Worm (Caenorhabditis elegans) whole organism, L2 larva: Measurements from ENCODE around the gene C33G8.2.
A peak's percentile ranks its signal among the peaks of the same experiment; 100 is the strongest.

ENCODE experiments used
- C34F6.9 ChIP-seq: fragments of 150-350 bp; optimal IDR thresholded peaks from 2 replicates; lab custom pipeline; 2014; ENCODE audit warnings: missing biosample characterization, missing genetic modification characterization
- F13H6.1 ChIP-seq: sonication (generic microtip); optimal IDR thresholded peaks from 2 replicates; lab custom pipeline; 2016; ENCODE audit warnings: missing genetic modification characterization, missing compliant biosample characterization
- R02D3.7 ChIP-seq: fragments of 150-350 bp; optimal IDR thresholded peaks from 2 replicates; lab custom pipeline; 2014; ENCODE audit warnings: missing biosample characterization, missing genetic modification characterization
- Y55F3AM.14 ChIP-seq: fragments of 200-800 bp; sonication (Bioruptor generic); optimal IDR thresholded peaks from 2 replicates; lab custom pipeline; 2018; ENCODE audit warnings: mild to moderate bottlenecking, missing genetic modification characterization, missing compliant biosample characterization
- ZK546.5 ChIP-seq: sonication (generic microtip); optimal IDR thresholded peaks from 2 replicates; lab custom pipeline; 2017; ENCODE audit warnings: missing biosample characterization, missing genetic modification characterization
- alr-1 ChIP-seq: fragments of 150-350 bp; optimal IDR thresholded peaks from 2 replicates; lab custom pipeline; 2014; ENCODE audit warnings: missing biosample characterization, missing genetic modification characterization
- aly-2 ChIP-seq: fragments of 150-350 bp; optimal IDR thresholded peaks from 2 replicates; lab custom pipeline; 2014; ENCODE audit warnings: missing biosample characterization, missing genetic modification characterization
- ama-1 ChIP-seq: fragments of 150-350 bp; optimal IDR thresholded peaks from 2 replicates; lab custom pipeline; 2018; ENCODE audit warnings: inconsistent platforms
- blmp-1 ChIP-seq: sonication (generic microtip); optimal IDR thresholded peaks from 2 replicates; lab custom pipeline; 2017; ENCODE audit warnings: missing genetic modification characterization, mild to moderate bottlenecking, missing compliant biosample characterization, antibody characterized with exemption, moderate library complexity; ENCODE audit not compliant: insufficient read depth
- ceh-16 ChIP-seq: fragments of 150-350 bp; optimal IDR thresholded peaks from 2 replicates; lab custom pipeline; 2014; ENCODE audit warnings: missing biosample characterization, missing genetic modification characterization
- ceh-82 ChIP-seq: fragments of 150-350 bp; optimal IDR thresholded peaks from 2 replicates; lab custom pipeline; 2014; ENCODE audit warnings: missing biosample characterization, missing genetic modification characterization
- crh-2 ChIP-seq: sonication (generic microtip); optimal IDR thresholded peaks from 2 replicates; lab custom pipeline; 2017; ENCODE audit warnings: missing biosample characterization, missing genetic modification characterization
- dmd-4 ChIP-seq: sonication (generic microtip); optimal IDR thresholded peaks from 2 replicates; lab custom pipeline; 2017; ENCODE audit warnings: missing biosample characterization, missing genetic modification characterization
- egl-27 ChIP-seq: sonication (generic microtip); optimal IDR thresholded peaks from 3 replicates; lab custom pipeline; 2017; ENCODE audit warnings: missing biosample characterization, missing genetic modification reagents, missing genetic modification characterization
- elt-1 ChIP-seq: fragments of 150-350 bp; optimal IDR thresholded peaks from 2 replicates; lab custom pipeline; 2014; ENCODE audit warnings: missing biosample characterization, missing genetic modification characterization
- elt-3 ChIP-seq: sonication (generic microtip); optimal IDR thresholded peaks from 2 replicates; lab custom pipeline; 2017; ENCODE audit warnings: missing biosample characterization, missing genetic modification characterization
- fos-1 ChIP-seq: fragments of 150-350 bp; optimal IDR thresholded peaks from 2 replicates; lab custom pipeline; 2014; ENCODE audit warnings: missing biosample characterization, missing genetic modification characterization
- gmeb-1 ChIP-seq: fragments of 150-350 bp; optimal IDR thresholded peaks from 2 replicates; lab custom pipeline; 2014; ENCODE audit warnings: missing biosample characterization, missing genetic modification characterization
- lin-11 ChIP-seq: fragments of 150-350 bp; sonication (generic microtip); optimal IDR thresholded peaks from 2 replicates; lab custom pipeline; 2014; ENCODE audit warnings: missing biosample characterization, missing genetic modification characterization, inconsistent platforms, mixed read lengths
- lin-13 ChIP-seq: fragments of 150-350 bp; optimal IDR thresholded peaks from 2 replicates; lab custom pipeline; 2014; ENCODE audit warnings: missing biosample characterization, missing genetic modification reagents, missing genetic modification characterization
- lin-39 ChIP-seq: fragments of 150-350 bp; optimal IDR thresholded peaks from 2 replicates; lab custom pipeline; 2014; ENCODE audit warnings: missing biosample characterization, missing genetic modification reagents, missing genetic modification characterization
- lsy-2 ChIP-seq, 2 experiments: fragments of 150-350 bp in 1 of 2; sonication (generic microtip) in 1 of 2; optimal IDR thresholded peaks; 2 replicates each; lab custom pipeline; 2014 to 2017; ENCODE audit warnings: missing biosample characterization in 2 of 2, missing genetic modification characterization in 2 of 2
- mab-5 ChIP-seq: fragments of 150-350 bp; optimal IDR thresholded peaks from 2 replicates; lab custom pipeline; 2014; ENCODE audit warnings: missing biosample characterization, missing genetic modification characterization
- mbf-1 ChIP-seq: sonication (generic microtip); optimal IDR thresholded peaks from 2 replicates; lab custom pipeline; 2017; ENCODE audit warnings: missing biosample characterization, missing genetic modification characterization
- mdl-1 ChIP-seq, 2 experiments: fragments of 150-350 bp in 1 of 2; sonication (generic microtip) in 1 of 2; optimal IDR thresholded peaks; 2 replicates each; lab custom pipeline; 2017; ENCODE audit warnings: missing biosample characterization in 2 of 2, missing genetic modification characterization in 2 of 2
- nhr-10 ChIP-seq: sonication (generic microtip); optimal IDR thresholded peaks from 2 replicates; lab custom pipeline; 2017; ENCODE audit warnings: missing biosample characterization, missing genetic modification characterization
- nhr-11 ChIP-seq: fragments of 150-350 bp; optimal IDR thresholded peaks from 2 replicates; lab custom pipeline; 2014; ENCODE audit warnings: missing biosample characterization, missing genetic modification characterization
- nhr-12 ChIP-seq: fragments of 150-350 bp; optimal IDR thresholded peaks from 2 replicates; lab custom pipeline; 2014; ENCODE audit warnings: missing biosample characterization, missing genetic modification characterization
- nhr-129 ChIP-seq: fragments of 150-350 bp; optimal IDR thresholded peaks from 2 replicates; lab custom pipeline; 2014; ENCODE audit warnings: missing biosample characterization, missing genetic modification characterization
- nhr-21 ChIP-seq: fragments of 150-350 bp; optimal IDR thresholded peaks from 2 replicates; lab custom pipeline; 2014; ENCODE audit warnings: missing biosample characterization, missing genetic modification characterization
- nhr-23 ChIP-seq: fragments of 150-350 bp; optimal IDR thresholded peaks from 2 replicates; lab custom pipeline; 2014; ENCODE audit warnings: missing biosample characterization, missing genetic modification reagents, missing genetic modification characterization
- nhr-237 ChIP-seq: fragments of 150-350 bp; optimal IDR thresholded peaks from 2 replicates; lab custom pipeline; 2014; ENCODE audit warnings: missing biosample characterization, missing genetic modification characterization
- nhr-25 ChIP-seq: fragments of 150-350 bp; sonication (generic microtip); optimal IDR thresholded peaks from 3 replicates; lab custom pipeline; 2014; ENCODE audit warnings: missing biosample characterization, missing genetic modification characterization
- nhr-6 ChIP-seq: fragments of 150-350 bp; optimal IDR thresholded peaks from 2 replicates; lab custom pipeline; 2014; ENCODE audit warnings: missing biosample characterization, missing genetic modification characterization
- nhr-77 ChIP-seq: fragments of 150-350 bp; optimal IDR thresholded peaks from 2 replicates; lab custom pipeline; 2014; ENCODE audit warnings: missing biosample characterization, missing genetic modification characterization
- peb-1 ChIP-seq: fragments of 150-350 bp; optimal IDR thresholded peaks from 2 replicates; lab custom pipeline; 2014; ENCODE audit warnings: missing biosample characterization, missing genetic modification characterization
- sem-4 ChIP-seq: fragments of 150-350 bp; optimal IDR thresholded peaks from 2 replicates; lab custom pipeline; 2014; ENCODE audit warnings: missing biosample characterization, missing genetic modification reagents, missing genetic modification characterization
- skn-1 ChIP-seq: sonication (generic microtip); optimal IDR thresholded peaks from 2 replicates; lab custom pipeline; 2017; ENCODE audit warnings: missing biosample characterization, missing genetic modification characterization
- sma-3 ChIP-seq: sonication (generic microtip); optimal IDR thresholded peaks from 2 replicates; lab custom pipeline; 2016; ENCODE audit warnings: missing genetic modification reagents, missing genetic modification characterization, missing compliant biosample characterization
- sma-9 ChIP-seq, 2 experiments: fragments of 150-350 bp in 1 of 2; sonication (generic microtip) in 1 of 2; optimal IDR thresholded peaks; 2 replicates each; lab custom pipeline; 2014 to 2016; ENCODE audit warnings: missing genetic modification characterization in 2 of 2, mild to moderate bottlenecking in 1 of 2, missing biosample characterization in 1 of 2, missing compliant biosample characterization in 1 of 2, missing genetic modification reagents in 1 of 2, moderate library complexity in 1 of 2
- snpc-4 ChIP-seq: fragments of 150-350 bp; optimal IDR thresholded peaks from 2 replicates; lab custom pipeline; 2014; ENCODE audit warnings: missing biosample characterization, missing genetic modification characterization
- unc-39 ChIP-seq: fragments of 150-350 bp; optimal IDR thresholded peaks from 2 replicates; lab custom pipeline; 2014; ENCODE audit warnings: missing biosample characterization, missing genetic modification characterization
- unc-55 ChIP-seq: fragments of 150-350 bp; sonication (generic microtip); optimal IDR thresholded peaks from 3 replicates; lab custom pipeline; 2014; ENCODE audit warnings: missing biosample characterization, missing genetic modification reagents, missing genetic modification characterization
- unc-62 ChIP-seq: fragments of 150-350 bp; optimal IDR thresholded peaks from 2 replicates; lab custom pipeline; 2014; ENCODE audit warnings: missing biosample characterization, missing genetic modification reagents, missing genetic modification characterization
- zag-1 ChIP-seq: fragments of 150-350 bp; optimal IDR thresholded peaks from 2 replicates; lab custom pipeline; 2014; ENCODE audit warnings: missing biosample characterization, missing genetic modification characterization
- ztf-1 ChIP-seq: fragments of 200-800 bp; sonication (Bioruptor generic); conservative IDR thresholded peaks from 2 replicates; pipeline ENCODE4 v1.3.6; 2022; ENCODE audit warnings: missing genetic modification characterization, missing compliant biosample characterization
- ztf-11 ChIP-seq: sonication (generic microtip); optimal IDR thresholded peaks from 2 replicates; lab custom pipeline; 2017; ENCODE audit warnings: missing biosample characterization, missing genetic modification characterization
- ztf-4 ChIP-seq: fragments of 150-350 bp; optimal IDR thresholded peaks from 2 replicates; lab custom pipeline; 2014; ENCODE audit warnings: missing biosample characterization, missing genetic modification characterization

C33G8.2 gene

DNA sequence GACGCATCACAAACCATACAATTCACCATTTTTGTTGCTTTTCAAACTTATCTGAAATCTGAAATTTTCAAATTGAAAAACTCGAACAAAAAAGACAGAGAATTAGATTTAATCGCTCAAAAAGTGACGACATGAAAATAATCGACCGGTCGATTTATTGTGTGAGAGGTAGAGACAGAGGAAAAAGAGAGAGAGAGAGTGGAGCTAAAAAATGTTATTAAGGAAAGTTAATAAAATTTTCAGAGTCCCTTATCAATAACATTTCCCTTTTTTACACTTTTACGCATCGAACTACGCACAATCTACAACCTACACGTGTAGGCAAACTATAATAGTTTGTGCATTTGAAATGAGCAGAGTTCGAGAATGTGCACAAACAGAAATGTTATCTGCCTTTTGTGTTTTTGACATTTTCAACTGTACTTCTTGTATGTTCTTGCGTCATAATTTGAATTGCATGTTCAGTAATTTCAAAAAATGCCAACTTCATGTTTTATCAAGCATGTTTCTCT is 12.5 kb upstream of the C33G8.2 start, which contains the start of gene nhr-107:
TSS of gene nhr-107 (minus strand) at position 51 of the 512 bp plus-strand sequence.
- peak; percentile 27 for TF ChIP-seq sma-9 (GFP tag; optimal IDR thresholded peaks at IDR 0.05; lab: Kevin White, UChicago)
- TF ChIP-seq sma-9 (tag; optimal IDR thresholded peaks at IDR 0.05; lab: Kevin White, UChicago): no peak
- no peak for TF ChIP-seq lin-11
- peak; percentile 13 for TF ChIP-seq fos-1 (tag; lab: Kevin White, UChicago)

DNA sequence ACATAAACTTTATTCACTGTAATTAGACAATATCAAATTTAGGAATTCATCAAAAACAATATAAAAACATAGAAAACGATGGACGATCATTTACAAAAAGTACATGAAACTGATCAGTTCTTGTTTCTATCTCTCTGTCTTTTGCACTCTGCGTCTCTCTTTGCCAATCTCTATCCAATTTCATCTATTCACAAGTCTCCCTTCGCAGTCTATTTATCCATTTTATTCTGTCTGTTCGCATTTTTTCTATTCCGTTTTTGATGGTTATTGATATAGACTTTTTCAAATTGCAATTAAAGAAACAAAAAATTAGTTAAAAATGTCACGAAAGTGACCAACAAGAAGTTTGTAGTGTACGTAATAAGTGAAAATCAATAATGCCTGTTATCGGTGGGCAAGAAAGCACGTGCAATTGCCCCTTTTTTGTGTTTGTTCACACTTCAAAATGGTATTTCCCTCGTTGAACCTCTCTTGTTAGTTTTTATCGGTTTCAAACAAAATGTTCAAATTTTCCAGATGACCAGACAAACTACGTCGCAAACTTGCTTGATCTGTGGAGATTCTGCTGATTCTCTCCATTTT is 11.2 kb upstream of the C33G8.2 start, which contains the start of gene nhr-42:
TSS of gene nhr-42 (plus strand) at position 517 of the 582 bp plus-strand sequence.
- no peak for TF ChIP-seq gmeb-1 (tag; lab: Kevin White, UChicago)
- no peak for TF ChIP-seq nhr-10 (tag; lab: Kevin White, UChicago)
- TF ChIP-seq sem-4 (tag; lab: Kevin White, UChicago): no peak
- TF ChIP-seq dmd-4 (tag; lab: Kevin White, UChicago): no peak
- no peak for TF ChIP-seq lsy-2 (tag; optimal IDR thresholded peaks at IDR 0.05; lab: Kevin White, UChicago)
- TF ChIP-seq ztf-1 (GFP tag; lab: Robert Waterston, UW): no peak
- no peak for TF ChIP-seq blmp-1 (tag; lab: Kevin White, UChicago)
- TF ChIP-seq mdl-1 (tag; optimal IDR thresholded peaks at IDR 0.05; lab: Kevin White, UChicago): peak; percentile 2 to 20
- no peak for TF ChIP-seq unc-55
- TF ChIP-seq ceh-82 (tag; lab: Kevin White, UChicago): no peak
- no peak for TF ChIP-seq nhr-12 (tag; lab: Kevin White, UChicago)
- no peak for TF ChIP-seq nhr-237
- no peak for TF ChIP-seq nhr-23 (tag; lab: Kevin White, UChicago)
- peak; percentile 51 for TF ChIP-seq C34F6.9 (tag; lab: Kevin White, UChicago)
- TF ChIP-seq unc-62: no peak
- TF ChIP-seq sma-9 (GFP tag; optimal IDR thresholded peaks at IDR 0.05; lab: Kevin White, UChicago): peak; percentile 55
- no peak for TF ChIP-seq sma-9 (tag; optimal IDR thresholded peaks at IDR 0.05; lab: Kevin White, UChicago)
- TF ChIP-seq egl-27 (tag; lab: Kevin White, UChicago): no peak
- TF ChIP-seq ZK546.5 (tag; lab: Kevin White, UChicago): no peak
- TF ChIP-seq ztf-4 (tag; lab: Kevin White, UChicago): no peak
- no peak for TF ChIP-seq Y55F3AM.14
- TF ChIP-seq peb-1 (tag; lab: Kevin White, UChicago): no peak
- TF ChIP-seq aly-2: no peak
- no peak for TF ChIP-seq nhr-21 (tag; lab: Kevin White, UChicago)
- TF ChIP-seq nhr-77 (tag; lab: Kevin White, UChicago): no peak
- peak; percentile 37 for TF ChIP-seq sma-3
- TF ChIP-seq unc-39 (tag; lab: Kevin White, UChicago): no peak
- TF ChIP-seq mbf-1 (tag; lab: Kevin White, UChicago): no peak
- no peak for TF ChIP-seq R02D3.7 (tag; lab: Kevin White, UChicago)
- peak; percentile 16 for TF ChIP-seq nhr-129 (tag; lab: Kevin White, UChicago)
- TF ChIP-seq mab-5 (tag; lab: Kevin White, UChicago): no peak
- TF ChIP-seq lin-13 (GFP tag; lab: Kevin White, UChicago): no peak
- no peak for TF ChIP-seq elt-3 (tag; lab: Kevin White, UChicago)
- no peak for TF ChIP-seq alr-1 (tag; lab: Kevin White, UChicago)
- TF ChIP-seq ceh-16 (tag; lab: Kevin White, UChicago): no peak
- no peak for TF ChIP-seq nhr-11 (tag; lab: Kevin White, UChicago)
- no peak for TF ChIP-seq snpc-4 (tag; lab: Kevin White, UChicago)
- TF ChIP-seq F13H6.1 (tag; lab: Kevin White, UChicago): peak; percentile 5
- no peak for TF ChIP-seq ztf-11
- no peak for TF ChIP-seq zag-1 (tag; lab: Kevin White, UChicago)
- peak; percentile 33 for TF ChIP-seq crh-2 (tag; lab: Kevin White, UChicago)
- no peak for TF ChIP-seq ama-1
- no peak for TF ChIP-seq nhr-6 (tag; lab: Kevin White, UChicago)
- no peak for TF ChIP-seq lin-11
- TF ChIP-seq fos-1 (tag; lab: Kevin White, UChicago): no peak
- no peak for TF ChIP-seq skn-1 (tag; lab: Kevin White, UChicago)
- no peak for TF ChIP-seq lin-39 (tag; lab: Kevin White, UChicago)
- no peak for TF ChIP-seq elt-1 (tag; lab: Kevin White, UChicago)
- TF ChIP-seq nhr-25 (tag; lab: Kevin White, UChicago): peak; percentile 60
